Worm (Caenorhabditis elegans): Measurements from ENCODE around the gene nhr-139.

DNA sequence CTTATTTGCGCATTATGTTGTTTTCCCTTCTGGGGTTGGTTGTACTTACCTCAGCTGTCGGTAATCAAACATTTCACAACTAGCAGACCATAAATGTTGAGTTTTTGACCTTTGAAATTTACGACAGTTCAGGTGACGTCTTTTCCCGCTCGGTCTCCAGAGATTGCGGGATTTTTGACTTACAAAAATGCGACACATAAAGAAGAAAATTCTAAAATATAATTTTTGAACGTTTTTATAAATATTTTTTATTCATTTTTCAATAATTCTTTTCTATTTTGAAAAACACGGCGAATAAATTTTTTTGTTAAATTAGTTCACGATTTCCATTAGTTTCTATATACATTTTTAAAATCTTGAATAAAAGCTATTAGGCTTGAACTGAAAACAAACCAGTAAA is 4.8 kb downstream of the nhr-139 start, which contains the start of gene nhr-161:
- no peak for TF ChIP-seq snpc-4 (tag; optimal IDR thresholded peaks at IDR 0.05)
- TF ChIP-seq ztf-11 (tag; optimal IDR thresholded peaks at IDR 0.05), result no peak
- no peak for TF ChIP-seq lin-13 (GFP tag; optimal IDR thresholded peaks at IDR 0.05)
- TF ChIP-seq blmp-1 (tag; optimal IDR thresholded peaks at IDR 0.05; ENCODE audit: insufficient read depth), result no peak
- TF ChIP-seq ceh-16 (tag; optimal IDR thresholded peaks at IDR 0.05), result no peak
- no peak for TF ChIP-seq unc-62 (GFP tag; optimal IDR thresholded peaks at IDR 0.05)
- TF ChIP-seq mab-5 (tag; optimal IDR thresholded peaks at IDR 0.05), result no peak
- TF ChIP-seq nhr-23 (tag; optimal IDR thresholded peaks at IDR 0.05), result no peak
- no peak for TF ChIP-seq skn-1 (tag; optimal IDR thresholded peaks at IDR 0.05)
- no peak for TF ChIP-seq lsy-2 (tag; optimal IDR thresholded peaks at IDR 0.05)
- no peak for TF ChIP-seq ceh-82 (tag; optimal IDR thresholded peaks at IDR 0.05)
- no peak for TF ChIP-seq aly-2 (tag; optimal IDR thresholded peaks at IDR 0.05)

All from whole organism, L2 larva.